Fruit fly (Drosophila melanogaster): ENCODE results near the gene CG43703.

Gene CG43703

dm6 chr2L:3779143-3779788 is 14.0 kb downstream of the CG43703 start (continued):
- TF ChIP-seq CG16863 (GFP tag; optimal IDR thresholded peaks at IDR 0.05) (no peak), CG10959 (GFP tag; IDR thresholded peaks at IDR 0.05) (no peak), dmrt11E (tag; optimal IDR thresholded peaks at IDR 0.05) (no peak), Dfd (GFP tag; optimal IDR thresholded peaks at IDR 0.05) (no peak), abd-A (tag; optimal IDR thresholded peaks at IDR 0.05) (no peak), CG12071 (GFP tag; optimal IDR thresholded peaks at IDR 0.05) (peak; percentile 55), CG14965 (GFP tag; optimal IDR thresholded peaks at IDR 0.05; ENCODE audit: borderline replicate concordance) (no peak), CkIIα-i1 (GFP tag; IDR thresholded peaks at IDR 0.05) (no peak), pan (optimal IDR thresholded peaks at IDR 0.05) (no peak), pan (GFP tag; optimal IDR thresholded peaks at IDR 0.05 in 1 of 2, IDR thresholded peaks at IDR 0.05 in 1 of 2) (no peak), cad (GFP tag; optimal IDR thresholded peaks at IDR 0.05) (no peak), CG10366 (GFP tag; IDR thresholded peaks at IDR 0.05) (no peak), crc (GFP tag; optimal IDR thresholded peaks at IDR 0.05) (no peak), CrebB (tag; optimal IDR thresholded peaks at IDR 0.05) (no peak), shn (GFP tag; optimal IDR thresholded peaks at IDR 0.05) (no peak), chif (GFP tag; optimal IDR thresholded peaks at IDR 0.05) (no peak), rib (GFP tag; IDR thresholded peaks at IDR 0.05) (no peak), CG42726 (GFP tag; IDR thresholded peaks at IDR 0.05; ENCODE audit: partially characterized antibody) (no peak), HLH54F (GFP tag; optimal IDR thresholded peaks at IDR 0.05) (no peak), unc-4 (GFP tag; IDR thresholded peaks at IDR 0.05; ENCODE audit: partially characterized antibody) (no peak), BEAF-32 (GFP tag; optimal IDR thresholded peaks at IDR 0.05) (no peak), Vsx1 (GFP tag; optimal IDR thresholded peaks at IDR 0.05) (peak; percentile 44), CG10209 (GFP tag; optimal IDR thresholded peaks at IDR 0.05) (peak; percentile 21), Hr3 (GFP tag; optimal IDR thresholded peaks at IDR 0.05) (no peak), CG12744 (GFP tag; optimal IDR thresholded peaks at IDR 0.05) (no peak), Lpt (GFP tag; optimal IDR thresholded peaks at IDR 0.05) (no peak), Six4 (GFP tag; optimal IDR thresholded peaks at IDR 0.05) (no peak), CG7839 (tag; optimal IDR thresholded peaks at IDR 0.05) (no peak), az2 (GFP tag; optimal IDR thresholded peaks at IDR 0.05) (no peak), sens (GFP tag) (no peak), CTCF (GFP tag; optimal IDR thresholded peaks at IDR 0.05) (no peak), eyg (GFP tag; optimal IDR thresholded peaks at IDR 0.05) (no peak), CG5953 (GFP tag; IDR thresholded peaks at IDR 0.05) (no peak), CG8944 (GFP tag; optimal IDR thresholded peaks at IDR 0.05) (no peak), CG14710 (tag; optimal IDR thresholded peaks at IDR 0.05) (no peak), CG2129 (GFP tag; IDR thresholded peaks at IDR 0.05; ENCODE audit: partially characterized antibody) (no peak), Hey (tag; optimal IDR thresholded peaks at IDR 0.05) (peak; percentile 58), crol (GFP tag; IDR thresholded peaks at IDR 0.05) (no peak), usp (GFP tag; optimal IDR thresholded peaks at IDR 0.05) (no peak), sd (tag; optimal IDR thresholded peaks at IDR 0.05) (peak; percentile 67), CG1024 (GFP tag; IDR thresholded peaks at IDR 0.05) (no peak), HLH4C (GFP tag; IDR thresholded peaks at IDR 0.05; ENCODE audit: partially characterized antibody) (no peak), nerfin-1 (tag; optimal IDR thresholded peaks at IDR 0.05) (no peak), D19B (GFP tag; optimal IDR thresholded peaks at IDR 0.05) (peak; percentile 94)

Measured in whole organism, embryonic.